Worm (Caenorhabditis elegans) whole organism, mixed stage, embryonic: ENCODE results near the gene srb-13.

Experiments used
- elt-3 ChIP-seq: fragments of 150-350 bp; optimal IDR thresholded peaks from 2 replicates; lab custom pipeline; 2014; ENCODE audit warnings: missing biosample characterization, missing genetic modification characterization
- ztf-11 ChIP-seq: fragments of 150-350 bp; optimal IDR thresholded peaks from 2 replicates; lab custom pipeline; 2014; ENCODE audit warnings: missing biosample characterization, missing genetic modification characterization

ce11 chrII:5181497-5181896, 24.1 kb upstream of the srb-13 start:
- TF ChIP-seq elt-3 (tag; lab: Kevin White, UChicago), result peak; percentile 58
- peak; percentile 34 for TF ChIP-seq ztf-11 (tag; lab: Kevin White, UChicago)
